Fruit fly (Drosophila melanogaster): ENCODE measurements around the gene CG10375.

DNA sequence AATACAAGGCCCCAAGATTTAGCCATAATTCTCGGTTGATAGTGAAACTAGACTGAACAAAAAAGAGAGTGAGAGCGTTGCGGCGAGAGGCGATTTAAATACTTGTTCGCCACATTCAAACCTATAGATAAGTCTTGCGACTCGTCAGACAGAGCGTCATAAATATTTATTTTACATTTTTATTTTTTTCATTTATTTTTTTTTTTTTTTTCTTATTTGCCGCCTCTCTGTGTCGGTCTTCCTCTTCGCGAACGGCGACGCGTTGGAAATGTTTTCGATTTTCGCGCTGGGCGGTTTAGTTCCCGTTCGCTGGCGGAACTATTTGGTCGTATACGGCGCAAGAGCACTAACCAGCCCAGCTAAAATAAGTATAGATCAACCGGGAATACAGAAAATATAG is 39.4 kb upstream of the CG10375 start:
- TF ChIP-seq spab (GFP tag; optimal IDR thresholded peaks at IDR 0.05) (peak; percentile 6), CG9139 (GFP tag; optimal IDR thresholded peaks at IDR 0.05) (peak; percentile 61), cyc (GFP tag; optimal IDR thresholded peaks at IDR 0.05) (no peak), Sox14 (GFP tag; optimal IDR thresholded peaks at IDR 0.05) (no peak), CG11294 (GFP tag; IDR thresholded peaks at IDR 0.05) (no peak), ss (GFP tag; optimal IDR thresholded peaks at IDR 0.05) (peak; percentile 60 to 77), dsx (GFP tag; optimal IDR thresholded peaks at IDR 0.05; ENCODE audit: poor library complexity, severe bottlenecking) (peak; percentile 46), topi (GFP tag; optimal IDR thresholded peaks at IDR 0.05) (no peak), CG32006 (GFP tag; optimal IDR thresholded peaks at IDR 0.05) (peak; percentile 21), Blimp-1 (GFP tag; optimal IDR thresholded peaks at IDR 0.05) (no peak), CG4318 (GFP tag; optimal IDR thresholded peaks at IDR 0.05) (no peak), OdsH (GFP tag; optimal IDR thresholded peaks at IDR 0.05) (no peak)
